Worm (Caenorhabditis elegans): ENCODE data around the gene C04B4.6.

Gene C04B4.6

DNA sequence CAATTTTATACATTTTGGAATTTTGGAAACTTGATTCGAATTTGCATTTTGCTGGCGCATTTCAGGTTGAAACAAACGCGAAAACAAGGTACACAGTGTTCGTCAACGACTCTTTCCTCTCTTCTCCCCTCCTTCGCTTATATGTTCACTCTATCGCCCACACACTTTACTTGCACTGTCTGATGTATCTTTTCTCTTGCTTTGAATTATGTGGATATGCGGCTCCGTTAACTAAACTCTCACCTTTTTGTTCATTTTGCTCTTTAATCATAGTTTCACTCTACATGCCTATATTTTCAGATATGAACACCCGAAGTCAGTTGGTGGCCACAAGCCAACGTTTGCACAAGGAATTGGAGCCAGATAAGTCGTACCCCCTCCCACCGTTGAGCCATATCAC, 18.8 kb upstream of the C04B4.6 start, which contains the start of gene W06D11.1:
TSS of gene W06D11.1 (plus strand) at position 301 of the 400 bp plus-strand sequence.
- TF ChIP-seq blmp-1 (tag; optimal IDR thresholded peaks at IDR 0.05) (no peak), lsy-2 (tag; optimal IDR thresholded peaks at IDR 0.05) (no peak), unc-62 (GFP tag; optimal IDR thresholded peaks at IDR 0.05) (no peak), zip-8 (tag; optimal IDR thresholded peaks at IDR 0.05) (no peak), sem-2 (GFP tag; optimal IDR thresholded peaks at IDR 0.05) (no peak), ceh-39 (tag; optimal IDR thresholded peaks at IDR 0.05) (no peak), ceh-83 (GFP tag; optimal IDR thresholded peaks at IDR 0.05) (no peak), snpc-4 (tag; optimal IDR thresholded peaks at IDR 0.05) (no peak), ham-2 (GFP tag; optimal IDR thresholded peaks at IDR 0.05) (no peak), nhr-28 (tag; optimal IDR thresholded peaks at IDR 0.05) (no peak), nhr-237 (tag; optimal IDR thresholded peaks at IDR 0.05) (no peak), tbx-8 (GFP tag; optimal IDR thresholded peaks at IDR 0.05) (no peak), flh-1 (GFP tag; optimal IDR thresholded peaks at IDR 0.05) (no peak), mab-5 (tag; optimal IDR thresholded peaks at IDR 0.05) (no peak), M03D4.4 (tag; optimal IDR thresholded peaks at IDR 0.05) (no peak), drap-1 (GFP tag; optimal IDR thresholded peaks at IDR 0.05) (no peak), ceh-43 (GFP tag; optimal IDR thresholded peaks at IDR 0.05) (no peak)

DNA sequence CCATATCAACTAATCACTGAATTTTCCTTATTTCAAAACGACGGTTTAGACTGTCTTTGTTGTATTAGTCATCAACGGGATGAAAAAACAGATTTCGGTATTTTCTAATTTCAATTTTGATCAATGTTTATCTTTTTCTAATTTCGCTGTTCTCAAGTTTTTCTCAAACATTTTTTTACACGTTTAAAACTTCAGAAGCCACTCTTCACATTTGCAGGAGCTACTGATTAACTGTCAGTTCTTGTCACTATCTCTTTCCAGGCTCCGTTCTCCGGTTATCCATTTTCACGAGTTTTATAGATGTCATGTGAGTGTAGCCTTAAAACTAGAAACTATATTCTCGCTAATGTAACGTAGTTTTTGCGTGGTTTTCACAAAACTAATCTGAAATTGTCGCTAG, 15.1 kb upstream of the C04B4.6 start, which contains the start of gene C04B4.4:
TSS of gene C04B4.4 (plus strand) at position 301 of the 400 bp plus-strand sequence.
- no peak for TF ChIP-seq M03D4.4 (tag; optimal IDR thresholded peaks at IDR 0.05)
- no peak for TF ChIP-seq nhr-12 (tag; optimal IDR thresholded peaks at IDR 0.05)
- no peak for TF ChIP-seq lsy-2 (tag; optimal IDR thresholded peaks at IDR 0.05)
- no peak for TF ChIP-seq snpc-4 (tag; optimal IDR thresholded peaks at IDR 0.05)
- TF ChIP-seq ham-2 (GFP tag; optimal IDR thresholded peaks at IDR 0.05), result no peak
- TF ChIP-seq ceh-83 (GFP tag; optimal IDR thresholded peaks at IDR 0.05), result no peak
- no peak for TF ChIP-seq blmp-1 (tag; optimal IDR thresholded peaks at IDR 0.05)
- TF ChIP-seq nhr-237 (tag; optimal IDR thresholded peaks at IDR 0.05), result no peak
- TF ChIP-seq ces-1 (GFP tag; optimal IDR thresholded peaks at IDR 0.05), result no peak
- TF ChIP-seq elt-1 (tag; optimal IDR thresholded peaks at IDR 0.05; ENCODE audit: borderline replicate concordance, insufficient read depth), result no peak

DNA sequence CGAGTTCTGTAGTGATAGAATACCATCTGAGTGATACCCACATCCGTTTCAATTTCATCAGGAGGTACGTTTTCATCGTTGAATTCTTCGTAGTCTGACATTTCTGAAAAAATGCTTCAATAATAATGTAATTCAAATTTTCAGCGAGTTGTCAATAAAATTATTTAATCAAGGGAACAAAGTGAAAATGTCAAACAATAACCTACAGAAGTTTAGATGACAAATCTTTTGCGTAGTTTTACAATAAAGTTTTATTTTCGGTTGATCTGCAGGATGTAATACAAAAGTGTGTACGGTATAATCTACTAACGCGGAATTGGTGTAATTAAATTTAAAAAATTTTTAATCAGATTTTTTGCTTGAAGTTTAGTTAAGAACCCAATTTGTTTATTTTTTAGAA, 12.8 kb upstream of the C04B4.6 start, which contains the start of gene C04B4.5:
TSS of gene C04B4.5 (minus strand) at position 101 of the 400 bp plus-strand sequence.
- TF ChIP-seq M03D4.4 (tag; optimal IDR thresholded peaks at IDR 0.05) (no peak), ceh-39 (tag; optimal IDR thresholded peaks at IDR 0.05) (no peak), hlh-1 (tag; optimal IDR thresholded peaks at IDR 0.05) (no peak), nhr-237 (tag; optimal IDR thresholded peaks at IDR 0.05) (no peak), pha-4 (tag; optimal IDR thresholded peaks at IDR 0.05) (no peak), cnd-1 (tag; optimal IDR thresholded peaks at IDR 0.05) (no peak), mep-1 (tag; optimal IDR thresholded peaks at IDR 0.05) (no peak), ceh-83 (GFP tag; optimal IDR thresholded peaks at IDR 0.05) (no peak), unc-39 (tag; optimal IDR thresholded peaks at IDR 0.05) (no peak), mls-2 (tag; optimal IDR thresholded peaks at IDR 0.05) (no peak), unc-62 (GFP tag; optimal IDR thresholded peaks at IDR 0.05) (no peak), ztf-11 (tag; optimal IDR thresholded peaks at IDR 0.05) (no peak), nhr-12 (tag; optimal IDR thresholded peaks at IDR 0.05) (no peak)

DNA sequence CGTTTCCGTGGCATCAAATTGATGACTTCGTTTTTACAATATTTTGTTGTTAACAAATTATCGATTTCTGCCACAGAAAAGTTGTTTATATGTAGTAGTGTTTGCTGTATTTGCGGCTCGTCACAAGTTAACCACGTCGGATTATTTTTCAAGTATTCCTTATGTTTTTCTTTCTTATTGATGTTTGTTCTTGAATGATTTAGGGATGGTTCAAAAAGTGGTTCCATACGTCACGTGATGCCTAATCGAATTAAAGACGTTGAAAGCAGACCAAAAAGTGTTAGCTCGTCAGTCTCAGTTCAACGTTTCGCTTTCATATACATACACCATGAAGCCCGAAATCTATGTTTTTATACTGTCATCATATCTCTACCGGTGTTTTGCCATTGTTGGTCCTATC, 10.0 kb upstream of the C04B4.6 start, which contains the start of gene lips-2:
TSS of gene lips-2 (plus strand) at position 301 of the 400 bp plus-strand sequence.
- TF ChIP-seq lin-13 (tag; optimal IDR thresholded peaks at IDR 0.05), result no peak
- no peak for TF ChIP-seq M03D4.4 (tag; optimal IDR thresholded peaks at IDR 0.05)
- no peak for TF ChIP-seq mab-5 (tag; optimal IDR thresholded peaks at IDR 0.05)
- no peak for TF ChIP-seq unc-39 (tag; optimal IDR thresholded peaks at IDR 0.05)
- TF ChIP-seq ces-1 (GFP tag; optimal IDR thresholded peaks at IDR 0.05), result no peak
- no peak for TF ChIP-seq ham-2 (GFP tag; optimal IDR thresholded peaks at IDR 0.05)
- no peak for TF ChIP-seq sptf-1 (tag; optimal IDR thresholded peaks at IDR 0.05)
- TF ChIP-seq unc-62 (GFP tag; optimal IDR thresholded peaks at IDR 0.05), result no peak
- no peak for TF ChIP-seq cnd-1 (tag; optimal IDR thresholded peaks at IDR 0.05)
- no peak for TF ChIP-seq zip-8 (tag; optimal IDR thresholded peaks at IDR 0.05)

DNA sequence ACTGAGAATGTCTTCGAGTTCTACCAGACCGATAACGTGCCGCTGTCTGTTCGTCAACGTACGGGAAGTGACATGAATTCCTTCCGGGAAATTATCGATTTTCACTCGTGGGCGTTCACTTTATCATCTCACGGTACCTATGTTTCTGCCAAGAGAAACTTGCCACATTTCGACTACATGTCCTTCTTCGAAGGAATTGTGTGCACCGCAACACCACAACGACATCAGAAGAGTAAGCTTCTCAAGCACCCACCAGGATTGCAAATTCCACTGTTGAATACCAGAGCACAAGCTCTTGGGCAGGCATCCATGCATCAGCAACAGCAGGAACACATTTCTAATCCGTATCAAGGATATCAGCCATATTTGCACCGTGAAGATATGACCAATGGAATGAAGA, 8.7 kb upstream of the C04B4.6 start:
- no peak for TF ChIP-seq flh-1 (GFP tag; optimal IDR thresholded peaks at IDR 0.05)
- TF ChIP-seq lsy-2 (tag; optimal IDR thresholded peaks at IDR 0.05), result no peak
- no peak for TF ChIP-seq nhr-12 (tag; optimal IDR thresholded peaks at IDR 0.05)
- TF ChIP-seq snpc-4 (tag; optimal IDR thresholded peaks at IDR 0.05), result no peak
- TF ChIP-seq lin-32 (GFP tag; optimal IDR thresholded peaks at IDR 0.05), result no peak
- no peak for TF ChIP-seq bed-3 (GFP tag; optimal IDR thresholded peaks at IDR 0.05)
- TF ChIP-seq sem-2 (GFP tag; optimal IDR thresholded peaks at IDR 0.05), result no peak

Data from whole organism, mixed stage, embryonic.